Fruit fly (Drosophila melanogaster) whole organism, embryonic: ENCODE data around the gene RhoBTB.

ENCODE experiments used
- Asciz ChIP-seq: fragments of 200-800 bp; sonication (Bioruptor generic); optimal IDR thresholded peaks from 2 replicates; lab custom pipeline; 2017; ENCODE audit warnings: missing biosample characterization, mild to moderate bottlenecking, missing genetic modification characterization, missing genetic modification reagents
- Atf-2 ChIP-seq: fragments of 200-800 bp; sonication (Bioruptor generic); optimal IDR thresholded peaks from 2 replicates; lab custom pipeline; 2016; ENCODE audit warnings: missing biosample characterization, missing genetic modification characterization
- Bgb ChIP-seq: fragments of 200-800 bp; sonication (Bioruptor generic); IDR thresholded peaks from 2 replicates; pipeline ENCODE4 v1.3.6; 2022; ENCODE audit warnings: missing biosample characterization, missing genetic modification characterization; ENCODE audit not compliant: partially characterized antibody
- CG10209 ChIP-seq: fragments of 200-800 bp; sonication (Bioruptor generic); optimal IDR thresholded peaks from 3 replicates; lab custom pipeline; 2017; ENCODE audit warnings: missing biosample characterization, mild to moderate bottlenecking, missing genetic modification characterization, missing genetic modification reagents
- CG10274 ChIP-seq: fragments of 200-800 bp; sonication (Bioruptor generic); optimal IDR thresholded peaks from 3 replicates; lab custom pipeline; 2017; ENCODE audit warnings: missing biosample characterization, mild to moderate bottlenecking, missing genetic modification characterization
- CG10979 ChIP-seq: fragments of 200-800 bp; sonication (Bioruptor generic); optimal IDR thresholded peaks from 2 replicates; lab custom pipeline; 2018; ENCODE audit warnings: missing biosample characterization, mild to moderate bottlenecking, missing genetic modification characterization, moderate library complexity
- CG12104 ChIP-seq: fragments of 200-800 bp; sonication (Bioruptor generic); optimal IDR thresholded peaks from 3 replicates; lab custom pipeline; 2016; ENCODE audit warnings: missing biosample characterization, missing genetic modification characterization
- CG1233 ChIP-seq: fragments of 200-800 bp; sonication (Bioruptor generic); optimal IDR thresholded peaks from 4 replicates; lab custom pipeline; 2018; ENCODE audit warnings: missing biosample characterization, mild to moderate bottlenecking, missing genetic modification characterization
- CG15601 ChIP-seq: fragments of 200-800 bp; sonication (Bioruptor generic); optimal IDR thresholded peaks from 3 replicates; lab custom pipeline; 2019; ENCODE audit warnings: missing biosample characterization, mild to moderate bottlenecking, missing genetic modification characterization, moderate library complexity
- CG1647 ChIP-seq: fragments of 200-800 bp; sonication (Bioruptor generic); optimal IDR thresholded peaks from 3 replicates; lab custom pipeline; 2016; ENCODE audit warnings: missing biosample characterization, missing genetic modification characterization
- CG17385 ChIP-seq: fragments of 200-800 bp; sonication (Bioruptor generic); optimal IDR thresholded peaks from 3 replicates; lab custom pipeline; 2018; ENCODE audit warnings: missing biosample characterization, mild to moderate bottlenecking, missing genetic modification characterization
- CG3065 ChIP-seq: fragments of 200-800 bp; sonication (Bioruptor generic); optimal IDR thresholded peaks from 2 replicates; lab custom pipeline; 2016; ENCODE audit warnings: missing biosample characterization, missing genetic modification characterization
- CG31224 ChIP-seq: fragments of 200-800 bp; sonication (Bioruptor generic); IDR thresholded peaks from 2 replicates; pipeline ENCODE4 v1.3.6; 2022; ENCODE audit warnings: missing biosample characterization, missing genetic modification characterization
- CG31365 ChIP-seq: fragments of 200-800 bp; sonication (Bioruptor generic); optimal IDR thresholded peaks from 2 replicates; lab custom pipeline; 2018; ENCODE audit warnings: missing biosample characterization, mild to moderate bottlenecking, missing genetic modification characterization
- CG4328 ChIP-seq: fragments of 200-800 bp; sonication (Bioruptor generic); optimal IDR thresholded peaks from 3 replicates; lab custom pipeline; 2017; ENCODE audit warnings: missing biosample characterization, missing genetic modification reagents, missing genetic modification characterization
- CG4707 ChIP-seq: fragments of 200-800 bp; sonication (Bioruptor generic); optimal IDR thresholded peaks from 2 replicates; lab custom pipeline; 2018; ENCODE audit warnings: missing biosample characterization, mild to moderate bottlenecking, missing genetic modification characterization, moderate library complexity
- CG7928 ChIP-seq: fragments of 200-800 bp; sonication (Bioruptor generic); optimal IDR thresholded peaks from 2 replicates; lab custom pipeline; 2017; ENCODE audit warnings: missing biosample characterization, mild to moderate bottlenecking, missing genetic modification characterization
- Dp ChIP-seq: fragments of 200-800 bp; sonication (Bioruptor generic); optimal IDR thresholded peaks from 2 replicates; lab custom pipeline; 2018; ENCODE audit warnings: missing biosample characterization, mild to moderate bottlenecking, missing genetic modification characterization, moderate library complexity
- Eip74EF ChIP-seq, 2 experiments: fragments of 200-800 bp in 1 of 2; fragments of >200 bp in 1 of 2; sonication (Bioruptor generic) in 1 of 2; optimal IDR thresholded peaks; 2 replicates each; lab custom pipeline; 2017 to 2019; ENCODE audit warnings: missing biosample characterization in 2 of 2, missing genetic modification characterization in 2 of 2, mild to moderate bottlenecking in 1 of 2, moderate library complexity in 1 of 2
- Gsc ChIP-seq: fragments of 200-800 bp; sonication (Bioruptor generic); IDR thresholded peaks from 2 replicates; pipeline ENCODE4 v1.3.6; 2022; ENCODE audit warnings: missing biosample characterization, missing genetic modification characterization
- Hr39 ChIP-seq: fragments of >200 bp; optimal IDR thresholded peaks from 2 replicates; lab custom pipeline; 2017
- Lhr ChIP-seq: fragments of 200-800 bp; sonication (Bioruptor generic); optimal IDR thresholded peaks from 3 replicates; lab custom pipeline; 2017; ENCODE audit warnings: mild to moderate bottlenecking, missing biosample characterization, missing genetic modification reagents, missing genetic modification characterization
- Myb ChIP-seq: fragments of 200-800 bp; sonication (Bioruptor generic); optimal IDR thresholded peaks from 2 replicates; lab custom pipeline; 2016; ENCODE audit warnings: missing biosample characterization, missing genetic modification characterization
- Poxn ChIP-seq: fragments of 200-800 bp; sonication (Bioruptor generic); IDR thresholded peaks from 2 replicates; pipeline ENCODE4 v1.3.6; 2022; ENCODE audit warnings: missing biosample characterization, missing genetic modification characterization
- Sox102F ChIP-seq: fragments of 200-800 bp; sonication (Bioruptor generic); optimal IDR thresholded peaks from 2 replicates; lab custom pipeline; 2018; ENCODE audit warnings: missing biosample characterization, mild to moderate bottlenecking, missing genetic modification characterization, moderate library complexity
- Spps ChIP-seq: fragments of 200-800 bp; sonication (Bioruptor generic); optimal IDR thresholded peaks from 2 replicates; lab custom pipeline; 2018; ENCODE audit warnings: missing biosample characterization, mild to moderate bottlenecking, missing genetic modification characterization
- ac ChIP-seq: fragments of 200-800 bp; sonication (Bioruptor generic); optimal IDR thresholded peaks from 3 replicates; lab custom pipeline; 2017; ENCODE audit warnings: missing biosample characterization, mild to moderate bottlenecking, missing genetic modification characterization
- cas ChIP-seq: fragments of 200-800 bp; sonication (Bioruptor generic); IDR thresholded peaks from 2 replicates; pipeline ENCODE4 v1.3.6; 2022; ENCODE audit warnings: missing biosample characterization, missing genetic modification characterization
- caup ChIP-seq: fragments of 200-800 bp; sonication (Bioruptor generic); optimal IDR thresholded peaks from 3 replicates; lab custom pipeline; 2017; ENCODE audit warnings: missing biosample characterization, mild to moderate bottlenecking, missing genetic modification characterization, moderate library complexity; ENCODE audit not compliant: severe bottlenecking
- chinmo ChIP-seq: fragments of 200-800 bp; sonication (Bioruptor generic); IDR thresholded peaks from 4 replicates; pipeline ENCODE4 v1.3.6; 2022; ENCODE audit warnings: missing biosample characterization, missing genetic modification characterization; ENCODE audit not compliant: partially characterized antibody
- chn ChIP-seq: fragments of 200-800 bp; sonication (Bioruptor generic); optimal IDR thresholded peaks from 2 replicates; lab custom pipeline; 2016; ENCODE audit warnings: missing biosample characterization, missing genetic modification characterization
- dan ChIP-seq: fragments of 200-800 bp; sonication (Bioruptor generic); IDR thresholded peaks from 2 replicates; pipeline ENCODE4 v1.3.6; 2022; ENCODE audit warnings: missing biosample characterization, missing genetic modification characterization
- danr ChIP-seq: fragments of 200-800 bp; sonication (Bioruptor generic); IDR thresholded peaks from 2 replicates; pipeline ENCODE4 v1.3.6; 2022; ENCODE audit warnings: missing biosample characterization, missing genetic modification characterization
- gcm ChIP-seq: fragments of 200-800 bp; sonication (Bioruptor generic); optimal IDR thresholded peaks from 2 replicates; lab custom pipeline; 2019; ENCODE audit warnings: missing biosample characterization, mild to moderate bottlenecking, missing genetic modification characterization, moderate library complexity
- gro ChIP-seq: fragments of 200-800 bp; sonication (Bioruptor generic); optimal IDR thresholded peaks from 2 replicates; lab custom pipeline; 2016; ENCODE audit warnings: missing biosample characterization, missing genetic modification characterization
- hth ChIP-seq: fragments of >200 bp; optimal IDR thresholded peaks from 2 replicates; lab custom pipeline; 2017; ENCODE audit warnings: inconsistent platforms
- lmd ChIP-seq: fragments of 200-800 bp; sonication (Bioruptor generic); IDR thresholded peaks from 2 replicates; pipeline ENCODE4 v1.3.6; 2022; ENCODE audit warnings: missing biosample characterization, missing genetic modification characterization
- mam ChIP-seq: fragments of 200-800 bp; sonication (Bioruptor generic); optimal IDR thresholded peaks from 3 replicates; lab custom pipeline; 2016; ENCODE audit warnings: missing biosample characterization, missing genetic modification characterization
- pan ChIP-seq, 4 experiments: fragments of >200 bp in 3 of 4; fragments of 200-800 bp in 1 of 4; sonication (Bioruptor generic) in 1 of 4; optimal IDR thresholded peaks in 3 of 4; IDR thresholded peaks in 1 of 4; 2 replicates each; pipeline versions ENCODE4 v1.3.6 to Lab custom; 2017 to 2022; ENCODE audit warnings: missing biosample characterization in 2 of 4, missing genetic modification characterization in 2 of 4, mixed read lengths in 1 of 4
- pfk ChIP-seq: fragments of 200-800 bp; sonication (Bioruptor generic); optimal IDR thresholded peaks from 2 replicates; lab custom pipeline; 2018; ENCODE audit warnings: missing biosample characterization, mild to moderate bottlenecking, missing genetic modification characterization, moderate library complexity
- phol ChIP-seq: fragments of 200-800 bp; sonication (Bioruptor generic); optimal IDR thresholded peaks from 3 replicates; lab custom pipeline; 2018; ENCODE audit warnings: missing biosample characterization, mild to moderate bottlenecking, missing genetic modification characterization, moderate library complexity
- pita ChIP-seq: fragments of 200-800 bp; sonication (Bioruptor generic); optimal IDR thresholded peaks from 2 replicates; lab custom pipeline; 2017; ENCODE audit warnings: missing biosample characterization, mild to moderate bottlenecking, missing genetic modification characterization
- row ChIP-seq: fragments of 200-800 bp; sonication (Bioruptor generic); IDR thresholded peaks from 3 replicates; pipeline ENCODE4 v1.3.6; 2022; ENCODE audit warnings: missing biosample characterization, missing genetic modification characterization
- sisA ChIP-seq: fragments of 200-800 bp; sonication (Bioruptor generic); IDR thresholded peaks from 2 replicates; pipeline ENCODE4 v1.3.6; 2022; ENCODE audit warnings: missing biosample characterization, missing genetic modification characterization
- so ChIP-seq: fragments of 200-800 bp; sonication (Bioruptor generic); IDR thresholded peaks from 3 replicates; pipeline ENCODE4 v1.3.6; 2022; ENCODE audit warnings: missing biosample characterization, missing genetic modification characterization
- sug ChIP-seq: fragments of 200-800 bp; optimal IDR thresholded peaks from 2 replicates; lab custom pipeline; 2019; ENCODE audit warnings: missing biosample characterization, mild to moderate bottlenecking, missing genetic modification characterization, moderate library complexity
- tup ChIP-seq: fragments of 200-800 bp; sonication (Bioruptor generic); optimal IDR thresholded peaks from 2 replicates; lab custom pipeline; 2016; ENCODE audit warnings: missing biosample characterization, mild to moderate bottlenecking, missing genetic modification characterization, moderate library complexity

RhoBTB gene

DNA sequence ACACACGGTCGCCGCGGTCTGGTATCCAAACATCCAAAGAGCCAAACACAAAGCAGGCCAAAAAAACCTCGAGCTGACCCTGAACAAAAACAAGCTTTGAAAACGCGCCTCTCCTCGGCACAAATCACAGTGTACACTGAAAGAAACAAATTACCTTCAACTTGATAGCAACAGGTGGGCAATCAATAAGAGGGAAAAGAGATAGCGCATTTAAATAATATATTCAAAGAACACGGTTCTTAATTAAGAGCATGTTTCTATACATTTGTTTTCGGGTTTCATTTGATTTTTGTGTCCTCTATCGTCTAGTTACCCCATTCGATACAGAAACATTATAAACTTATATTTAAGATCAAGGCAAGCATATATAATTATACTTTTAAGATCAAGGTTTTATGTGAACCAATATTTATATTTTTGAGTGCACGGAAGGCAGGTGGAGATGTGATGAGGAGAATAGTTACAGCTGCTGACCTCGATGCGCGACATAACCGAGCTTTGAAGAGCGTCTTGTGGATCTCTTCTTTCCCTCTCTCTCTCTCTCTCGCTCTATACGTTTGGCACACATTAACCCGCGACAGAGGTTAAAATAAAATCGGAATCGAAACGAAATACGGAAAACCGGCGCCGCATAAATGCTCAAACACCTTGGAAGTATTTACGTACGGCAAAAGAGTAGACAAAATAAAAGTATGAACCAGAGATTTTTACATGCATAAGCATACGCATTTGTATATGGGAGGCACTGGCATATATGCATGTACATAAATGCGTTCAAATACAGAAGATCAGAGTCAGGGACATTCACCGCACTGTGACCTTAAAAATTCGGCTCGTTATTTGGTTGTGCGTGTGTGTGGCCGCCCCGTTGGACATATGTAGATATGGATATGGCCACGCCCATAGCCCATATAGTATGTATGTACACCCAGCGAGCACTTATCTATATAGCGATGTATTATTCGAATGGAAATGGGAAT lies 22.5 kb downstream of the RhoBTB start (continued):
- TF ChIP-seq CG4328 (GFP tag; lab: Kevin White, UChicago) (peak; percentile 67), gcm (GFP tag; lab: Kevin White, UChicago) (peak; percentile 84), Bgb (GFP tag; lab: Robert Waterston, UW) (no peak; the same call in 1 of the 2 replicates), CG17385 (GFP tag; lab: Kevin White, UChicago) (peak; percentile 86), tup (peak; percentile 32), sug (tag; lab: Kevin White, UChicago) (peak; percentile 79), pita (GFP tag; lab: Kevin White, UChicago) (no peak), gro (GFP tag; lab: Kevin White, UChicago) (peak; percentile 79), CG31224 (GFP tag; lab: Robert Waterston, UW) (peak; percentile 60), CG7928 (GFP tag; lab: Kevin White, UChicago) (peak; percentile 51), phol (tag; lab: Kevin White, UChicago) (peak; percentile 91), pan (optimal IDR thresholded peaks at IDR 0.05; lab: Kevin White, UChicago) (no peak), pan (GFP tag; optimal IDR thresholded peaks at IDR 0.05 in 1 of 2, IDR thresholded peaks at IDR 0.05 in 1 of 2) (peak in 1 of 2 experiments; percentile 73), Poxn (GFP tag; lab: Robert Waterston, UW) (no peak), CG1233 (peak; percentile 90), Hr39 (lab: Kevin White, UChicago) (no peak), row (GFP tag; lab: Robert Waterston, UW) (peak; percentile 82), CG31365 (tag; lab: Kevin White, UChicago) (peak; percentile 62), danr (GFP tag; lab: Robert Waterston, UW) (peak; percentile 57; the same call in 1 of the 2 replicates), CG10979 (tag; lab: Kevin White, UChicago) (peak; percentile 87), Eip74EF (GFP tag; optimal IDR thresholded peaks at IDR 0.05; lab: Kevin White, UChicago) (peak in 1 of 2 experiments; percentile 88), CG3065 (GFP tag; lab: Kevin White, UChicago) (peak; percentile 33), CG12104 (GFP tag; lab: Kevin White, UChicago) (peak; percentile 81), pfk (GFP tag; lab: Kevin White, UChicago) (no peak), CG15601 (tag; lab: Kevin White, UChicago) (peak; percentile 82), mam (GFP tag; lab: Kevin White, UChicago) (peak; percentile 77), CG1647 (GFP tag; lab: Kevin White, UChicago) (peak; percentile 65), Myb (peak; percentile 21), CG10209 (GFP tag; lab: Kevin White, UChicago) (peak; percentile 83), chn (GFP tag; lab: Kevin White, UChicago) (peak; percentile 73), Atf-2 (GFP tag; lab: Kevin White, UChicago) (peak; percentile 63), Asciz (GFP tag; lab: Kevin White, UChicago) (peak; percentile 89), chinmo (GFP tag; lab: Robert Waterston, UW) (peak; percentile 88), dan (GFP tag; lab: Robert Waterston, UW) (no peak), CG4707 (peak; percentile 54), so (GFP tag; lab: Robert Waterston, UW) (peak; percentile 86), lmd (GFP tag; lab: Robert Waterston, UW) (peak; percentile 85), ac (GFP tag; lab: Kevin White, UChicago) (peak; percentile 35), sisA (peak; percentile 83), hth (lab: Kevin White, UChicago) (no peak), CG10274 (GFP tag; lab: Kevin White, UChicago) (peak; percentile 51), Gsc (GFP tag; lab: Robert Waterston, UW) (no peak), Sox102F (GFP tag; lab: Kevin White, UChicago) (peak; percentile 91), Dp (GFP tag; lab: Kevin White, UChicago) (no peak), cas (GFP tag; lab: Robert Waterston, UW) (no peak), Lhr (peak; percentile 43), Spps (tag; lab: Kevin White, UChicago) (peak; percentile 42), caup (GFP tag; lab: Kevin White, UChicago) (peak; percentile 83)
